Worm (Caenorhabditis elegans): ENCODE data around the gene K02D3.2.
A peak's percentile ranks its signal among the peaks of the same experiment; 100 is the strongest.

The K02D3.2 gene

DNA sequence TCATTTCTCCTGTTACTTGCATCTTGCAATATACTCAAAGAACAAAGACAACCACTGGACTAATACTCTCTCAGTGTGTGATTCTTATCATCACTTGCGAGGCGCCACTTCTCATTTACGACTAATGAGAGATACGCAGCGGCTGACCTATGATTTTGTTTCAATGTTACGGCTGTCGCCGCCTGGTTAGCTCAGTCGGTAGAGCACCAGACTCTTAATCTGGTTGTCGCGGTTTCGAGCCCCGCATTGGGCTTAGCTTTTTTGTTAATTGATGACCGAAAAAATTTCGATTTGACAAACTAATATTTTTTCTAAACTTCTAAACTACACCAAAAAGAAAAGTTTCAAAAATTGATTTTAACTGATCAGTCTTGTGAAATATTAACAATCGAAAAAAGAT lies 4.5 kb upstream of the K02D3.2 start (continued):
- 0 out of 2 replicates have a peak, but pooled peaks have one; percentile 14 for TF ChIP-seq ceh-44 (GFP tag; IDR thresholded peaks at IDR 0.05)
- no peak for TF ChIP-seq ama-1 (optimal IDR thresholded peaks at IDR 0.05)
- TF ChIP-seq hlh-30 (tag; optimal IDR thresholded peaks at IDR 0.05; ENCODE audit: insufficient read depth) = peak; percentile 36
- TF ChIP-seq F44E2.7 (GFP tag; IDR thresholded peaks at IDR 0.05) = no peak
- TF ChIP-seq madf-5 (GFP tag; IDR thresholded peaks at IDR 0.05) = 0 out of 4 replicates have a peak, but pooled peaks of 1 of the 2 experiments have one; percentile 47
- no peak for TF ChIP-seq fkh-10 (GFP tag; optimal IDR thresholded peaks at IDR 0.05)
- TF ChIP-seq hmg-1.1 (GFP tag; IDR thresholded peaks at IDR 0.05) = peak; percentile 50; the same call in 1 of the 2 replicates
- no peak for TF ChIP-seq mdt-29 (GFP tag; IDR thresholded peaks at IDR 0.05)
- TF ChIP-seq Y48G9A.11 (GFP tag; IDR thresholded peaks at IDR 0.05) = no peak
- no peak for TF ChIP-seq mdl-1 (tag; optimal IDR thresholded peaks at IDR 0.05)
- no peak for TF ChIP-seq F37D6.2 (tag; optimal IDR thresholded peaks at IDR 0.05)
- no peak for TF ChIP-seq set-16 (GFP tag; IDR thresholded peaks at IDR 0.05)
- TF ChIP-seq ceh-20 (GFP tag; IDR thresholded peaks at IDR 0.05) = no peak
- TF ChIP-seq ces-1 (GFP tag; optimal IDR thresholded peaks at IDR 0.05) = no peak
- no peak for TF ChIP-seq rbr-2 (tag; optimal IDR thresholded peaks at IDR 0.05)
- TF ChIP-seq R02D3.7 (tag; optimal IDR thresholded peaks at IDR 0.05) = no peak
- no peak for TF ChIP-seq spr-1 (tag; optimal IDR thresholded peaks at IDR 0.05)
- TF ChIP-seq egl-43 (GFP tag; IDR thresholded peaks at IDR 0.05) = no peak
- 0 out of 2 replicates have a peak, but pooled peaks have one; percentile 29 for TF ChIP-seq D1046.2 (GFP tag; IDR thresholded peaks at IDR 0.05)
- TF ChIP-seq hlh-11 (tag; optimal IDR thresholded peaks at IDR 0.05) = peak; percentile 46
- no peak for TF ChIP-seq F49E8.2 (tag; optimal IDR thresholded peaks at IDR 0.05; ENCODE audit: borderline replicate concordance)
- TF ChIP-seq unc-39 (tag; optimal IDR thresholded peaks at IDR 0.05) = no peak
- TF ChIP-seq tra-1 (GFP tag; IDR thresholded peaks at IDR 0.05) = no peak
- TF ChIP-seq php-3 (GFP tag; IDR thresholded peaks at IDR 0.05) = no peak
- TF ChIP-seq attf-4 (tag; optimal IDR thresholded peaks at IDR 0.05) = no peak
- TF ChIP-seq snpc-4 (tag; optimal IDR thresholded peaks at IDR 0.05) = no peak
- TF ChIP-seq daf-19 (GFP tag; conservative IDR thresholded peaks at IDR 0.05) = 0 out of 2 replicates have a peak, but pooled peaks have one; percentile 47
- TF ChIP-seq zip-11 (GFP tag; IDR thresholded peaks at IDR 0.05) = no peak

DNA sequence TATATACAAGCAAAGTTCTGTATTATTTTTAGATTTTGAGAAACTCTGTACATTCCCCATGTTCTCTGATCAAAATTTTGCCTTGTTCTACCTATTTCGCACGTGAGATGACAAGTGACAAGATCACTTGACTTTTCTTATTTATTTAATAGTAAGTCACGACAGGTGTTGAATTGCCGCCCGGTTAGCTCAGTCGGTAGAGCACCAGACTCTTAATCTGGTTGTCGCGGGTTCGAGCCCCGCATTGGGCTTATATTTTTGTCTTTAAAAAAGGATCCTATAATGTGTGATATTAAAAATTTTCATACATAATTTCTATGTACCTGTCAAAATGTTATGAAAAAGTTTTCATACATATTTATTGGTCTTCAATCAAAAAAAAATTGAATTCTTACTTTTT lies 2.9 kb upstream of the K02D3.2 start:
- TF ChIP-seq T26A8.4 (GFP tag; IDR thresholded peaks at IDR 0.05) = peak; percentile 64
- peak; percentile 70 for TF ChIP-seq dmd-9 (GFP tag; IDR thresholded peaks at IDR 0.05)
- peak; percentile 44; the same call in 1 of the 2 replicates for TF ChIP-seq lin-1 (GFP tag; IDR thresholded peaks at IDR 0.05)
- TF ChIP-seq egl-43 (GFP tag; IDR thresholded peaks at IDR 0.05) = no peak; the same call in 1 of the 2 replicates
- peak; percentile 67; the same call in 1 of the 2 replicates for TF ChIP-seq vab-7 (GFP tag; IDR thresholded peaks at IDR 0.05)
- peak; percentile 77; the same call in 1 of the 2 replicates for TF ChIP-seq F26F4.8 (GFP tag; conservative IDR thresholded peaks at IDR 0.05)
- TF ChIP-seq snpc-1.2 (GFP tag; IDR thresholded peaks at IDR 0.05) = peak; percentile 85
- no peak for TF ChIP-seq mxl-3 (GFP tag; optimal IDR thresholded peaks at IDR 0.05)
- 0 out of 2 replicates have a peak, but pooled peaks have one; percentile 19 for TF ChIP-seq nhr-41 (GFP tag; IDR thresholded peaks at IDR 0.05)
- TF ChIP-seq Y75B8A.6 (GFP tag; IDR thresholded peaks at IDR 0.05) = 0 out of 2 replicates have a peak, but pooled peaks have one; percentile 15
- TF ChIP-seq tra-1 (GFP tag; IDR thresholded peaks at IDR 0.05) = no peak
- peak; percentile 77 for TF ChIP-seq dmd-8 (GFP tag; IDR thresholded peaks at IDR 0.05)
- no peak for TF ChIP-seq pqm-1 (tag; optimal IDR thresholded peaks at IDR 0.05)
- no peak for TF ChIP-seq nhr-6 (tag; optimal IDR thresholded peaks at IDR 0.05)
- TF ChIP-seq Y5F2A.4 (GFP tag; optimal IDR thresholded peaks at IDR 0.05) = peak; percentile 35
- peak; percentile 50 for TF ChIP-seq dve-1 (tag; optimal IDR thresholded peaks at IDR 0.05; ENCODE audit: insufficient read depth)
- TF ChIP-seq lir-3 (tag; optimal IDR thresholded peaks at IDR 0.05) = peak; percentile 20
- TF ChIP-seq pha-4 (GFP tag; IDR thresholded peaks at IDR 0.05) = peak; percentile 75; the same call in 1 of the 2 replicates
- TF ChIP-seq pha-4 (tag; optimal IDR thresholded peaks at IDR 0.05) = no peak
- TF ChIP-seq hmg-1.1 (GFP tag; IDR thresholded peaks at IDR 0.05) = no peak
- TF ChIP-seq ceh-44 (GFP tag; IDR thresholded peaks at IDR 0.05) = 0 out of 2 replicates have a peak, but pooled peaks have one; percentile 39
- TF ChIP-seq hlh-11 (tag; optimal IDR thresholded peaks at IDR 0.05) = peak; percentile 22
- TF ChIP-seq hlh-30 (tag; optimal IDR thresholded peaks at IDR 0.05; ENCODE audit: insufficient read depth) = peak; percentile 86
- TF ChIP-seq daf-19 (GFP tag; conservative IDR thresholded peaks at IDR 0.05) = 0 out of 2 replicates have a peak, but pooled peaks have one; percentile 45
- 0 out of 4 replicates have a peak, but pooled peaks have one; percentile 34 to 43 for TF ChIP-seq madf-5 (GFP tag; IDR thresholded peaks at IDR 0.05)
- TF ChIP-seq daf-16 (GFP tag; optimal IDR thresholded peaks at IDR 0.05) = peak in 1 of 2 experiments; percentile 72
- peak; percentile 33 for TF ChIP-seq daf-16 (tag; optimal IDR thresholded peaks at IDR 0.05)
- no peak for TF ChIP-seq fkh-10 (GFP tag; optimal IDR thresholded peaks at IDR 0.05)
- TF ChIP-seq ZK337.2 (GFP tag; IDR thresholded peaks at IDR 0.05) = no peak
- TF ChIP-seq nhr-48 (tag; optimal IDR thresholded peaks at IDR 0.05) = peak; percentile 33

Measured in whole organism, L4 larva.